Worm (Caenorhabditis elegans) whole organism, L2 larva: ENCODE data around the gene him-5.

Experiments used
- ceh-16 ChIP-seq: fragments of 150-350 bp; optimal IDR thresholded peaks from 2 replicates; lab custom pipeline; 2014; ENCODE audit warnings: missing biosample characterization, missing genetic modification characterization
- dmd-4 ChIP-seq: sonication (generic microtip); optimal IDR thresholded peaks from 2 replicates; lab custom pipeline; 2017; ENCODE audit warnings: missing biosample characterization, missing genetic modification characterization
- mdl-1 ChIP-seq, 2 experiments: fragments of 150-350 bp in 1 of 2; sonication (generic microtip) in 1 of 2; optimal IDR thresholded peaks; 2 replicates each; lab custom pipeline; 2017; ENCODE audit warnings: missing biosample characterization in 2 of 2, missing genetic modification characterization in 2 of 2
- peb-1 ChIP-seq: fragments of 150-350 bp; optimal IDR thresholded peaks from 2 replicates; lab custom pipeline; 2014; ENCODE audit warnings: missing biosample characterization, missing genetic modification characterization

DNA sequence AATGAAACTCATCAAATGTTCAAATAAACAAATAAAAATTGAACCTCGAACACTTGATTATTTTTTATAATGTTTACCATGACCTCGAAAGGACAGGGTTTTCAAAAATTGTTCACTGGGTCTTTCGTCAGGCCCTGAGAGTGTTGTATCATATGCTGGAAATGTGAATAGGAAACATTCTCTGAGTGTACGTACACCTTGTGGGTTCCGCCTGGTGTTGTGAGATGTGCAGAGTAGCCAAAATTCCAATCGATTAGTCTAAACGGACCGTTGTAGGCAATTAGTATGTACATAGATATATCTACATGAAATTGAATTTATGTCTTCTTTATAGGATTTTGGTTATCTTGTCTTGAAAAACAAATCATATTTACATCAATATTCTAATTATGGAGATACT lies 4.3 kb downstream of the him-5 start:
- TF ChIP-seq dmd-4 (tag; lab: Kevin White, UChicago) (no peak), ceh-16 (tag; lab: Kevin White, UChicago) (no peak), mdl-1 (tag; optimal IDR thresholded peaks at IDR 0.05; lab: Kevin White, UChicago) (no peak), peb-1 (tag; lab: Kevin White, UChicago) (no peak)
